Worm (Caenorhabditis elegans): ENCODE data around the gene mup-4.
A peak's percentile ranks its signal among the peaks of the same experiment; 100 is the strongest.

The mup-4 gene

ce11 chrIII:7520672-7521071 lies 31.8 kb upstream of the mup-4 start, which contains the start of the genes cux-7 and C07H6.2 (continued):
- TF ChIP-seq mes-2 (tag; optimal IDR thresholded peaks at IDR 0.05; ENCODE audit: poor library complexity, severe bottlenecking) (peak; percentile 100), daf-12 (tag; optimal IDR thresholded peaks at IDR 0.05) (no peak), lin-38 (GFP tag; IDR thresholded peaks at IDR 0.05) (peak; percentile 85), tra-1 (GFP tag; IDR thresholded peaks at IDR 0.05) (peak; percentile 89; the same call in 1 of the 2 replicates), D1046.2 (GFP tag; IDR thresholded peaks at IDR 0.05) (peak; percentile 88; the same call in 1 of the 2 replicates)

ce11 chrIII:7518424-7518823 lies 29.5 kb upstream of the mup-4 start, which contains the start of gene clk-2:
Gene clk-2, minus strand, starts transcription at chrIII:7518524.
- TF ChIP-seq Y5F2A.4 (GFP tag; optimal IDR thresholded peaks at IDR 0.05) (no peak), Y48G9A.11 (GFP tag; IDR thresholded peaks at IDR 0.05) (no peak), dmd-8 (GFP tag; IDR thresholded peaks at IDR 0.05) (no peak), ceh-28 (tag; optimal IDR thresholded peaks at IDR 0.05) (no peak), dmd-9 (GFP tag; IDR thresholded peaks at IDR 0.05) (no peak), F44E2.7 (GFP tag; IDR thresholded peaks at IDR 0.05) (no peak), rbr-2 (tag; optimal IDR thresholded peaks at IDR 0.05) (no peak), pqm-1 (tag; optimal IDR thresholded peaks at IDR 0.05) (no peak), ZK337.2 (GFP tag; IDR thresholded peaks at IDR 0.05) (no peak), mxl-2 (GFP tag; conservative IDR thresholded peaks at IDR 0.05) (no peak), fos-1 (tag; optimal IDR thresholded peaks at IDR 0.05) (no peak), lim-7 (GFP tag; IDR thresholded peaks at IDR 0.05) (no peak)

ce11 chrIII:7508128-7508635 lies 19.3 kb upstream of the mup-4 start, which contains the start of gene cls-1:
Gene cls-1, plus strand, starts transcription at chrIII:7508178.
- peak; percentile 34 for TF ChIP-seq hlh-11 (tag; optimal IDR thresholded peaks at IDR 0.05)
- TF ChIP-seq lin-39 (tag; optimal IDR thresholded peaks at IDR 0.05): no peak
- peak; percentile 16 for TF ChIP-seq pqm-1 (tag; optimal IDR thresholded peaks at IDR 0.05)
- peak in 1 of 2 experiments; percentile 53 for TF ChIP-seq unc-62 (GFP tag; optimal IDR thresholded peaks at IDR 0.05 in 1 of 2)
- TF ChIP-seq unc-62 (tag; optimal IDR thresholded peaks at IDR 0.05): no peak

- TF ChIP-seq fos-1 (tag; optimal IDR thresholded peaks at IDR 0.05) (no peak), aha-1 (tag) (peak; percentile 70)
Observed at ce11 chrIII:7506983-7507382, 18.1 kb upstream of the mup-4 start.

ce11 chrIII:7499421-7499902 lies 10.6 kb upstream of the mup-4 start, which contains the start of the genes C07H6.9 and sap-140:
Gene C07H6.9, minus strand, starts transcription at chrIII:7499471.
Gene sap-140, plus strand, starts transcription at chrIII:7499738.
- TF ChIP-seq fkh-10 (GFP tag; optimal IDR thresholded peaks at IDR 0.05): peak; percentile 15
- no peak for TF ChIP-seq attf-4 (tag; optimal IDR thresholded peaks at IDR 0.05)
- TF ChIP-seq ama-1 (optimal IDR thresholded peaks at IDR 0.05): peak; percentile 22
- peak; percentile 61 for TF ChIP-seq T26A8.4 (GFP tag; IDR thresholded peaks at IDR 0.05)
- peak; percentile 35 for TF ChIP-seq zip-2 (tag; optimal IDR thresholded peaks at IDR 0.05)
- peak in 1 of 2 experiments; percentile 15 for TF ChIP-seq daf-16 (GFP tag; optimal IDR thresholded peaks at IDR 0.05)
- TF ChIP-seq daf-16 (tag; optimal IDR thresholded peaks at IDR 0.05): peak; percentile 47
- TF ChIP-seq dpl-1 (GFP tag; optimal IDR thresholded peaks at IDR 0.05): peak; percentile 95
- no peak for TF ChIP-seq lir-3 (tag; optimal IDR thresholded peaks at IDR 0.05)
- peak; percentile 72 for TF ChIP-seq mep-1 (tag; optimal IDR thresholded peaks at IDR 0.05)
- 0 out of 2 replicates have a peak, but pooled peaks have one; percentile 36 for TF ChIP-seq arid-1 (GFP tag; conservative IDR thresholded peaks at IDR 0.05)
- TF ChIP-seq ces-1 (GFP tag; optimal IDR thresholded peaks at IDR 0.05): peak; percentile 24
- TF ChIP-seq pha-4 (GFP tag; IDR thresholded peaks at IDR 0.05): 0 out of 2 replicates have a peak, but pooled peaks have one; percentile 24
- TF ChIP-seq pha-4 (tag; optimal IDR thresholded peaks at IDR 0.05): no peak
- peak; percentile 66 for TF ChIP-seq nhr-6 (tag; optimal IDR thresholded peaks at IDR 0.05)
- peak; percentile 56; the same call in 1 of the 2 replicates for TF ChIP-seq hmg-1.1 (GFP tag; IDR thresholded peaks at IDR 0.05)
- peak; percentile 56 for TF ChIP-seq F37D6.2 (tag; optimal IDR thresholded peaks at IDR 0.05)
- peak; percentile 71 for TF ChIP-seq hlh-30 (tag; optimal IDR thresholded peaks at IDR 0.05; ENCODE audit: insufficient read depth)
- peak; percentile 48 for TF ChIP-seq ztf-7 (tag; optimal IDR thresholded peaks at IDR 0.05)
- TF ChIP-seq F49E8.2 (tag; optimal IDR thresholded peaks at IDR 0.05; ENCODE audit: borderline replicate concordance): no peak
- no peak for TF ChIP-seq nhr-237 (tag; optimal IDR thresholded peaks at IDR 0.05)
- TF ChIP-seq duxl-1 (tag; optimal IDR thresholded peaks at IDR 0.05; ENCODE audit: poor library complexity): peak; percentile 58
- TF ChIP-seq mes-2 (tag; optimal IDR thresholded peaks at IDR 0.05; ENCODE audit: poor library complexity, severe bottlenecking): peak; percentile 90
- peak; percentile 61 for TF ChIP-seq T20F7.1 (GFP tag; optimal IDR thresholded peaks at IDR 0.05)
- peak; percentile 62 for TF ChIP-seq hlh-11 (tag; optimal IDR thresholded peaks at IDR 0.05)

All from whole organism, L4 larva.